Fruit fly (Drosophila melanogaster) whole organism, wandering third instar larva: ENCODE data around the gene Syx5.

ENCODE experiments used
- Abd-B ChIP-seq: fragments of >200 bp; optimal IDR thresholded peaks from 2 replicates; lab custom pipeline; 2017; ENCODE audit warnings: missing biosample characterization, missing genetic modification characterization
- CG32264 ChIP-seq: fragments of 200-800 bp; sonication (Bioruptor generic); optimal IDR thresholded peaks from 2 replicates; lab custom pipeline; 2016; ENCODE audit warnings: missing biosample characterization, missing genetic modification characterization
- CG9705 ChIP-seq: fragments of 200-800 bp; sonication (Bioruptor generic); optimal IDR thresholded peaks from 2 replicates; lab custom pipeline; 2018; ENCODE audit warnings: missing biosample characterization, mild to moderate bottlenecking, missing genetic modification characterization
- CrebA ChIP-seq: fragments of 200-800 bp; sonication (Bioruptor generic); optimal IDR thresholded peaks from 2 replicates; lab custom pipeline; 2016; ENCODE audit warnings: missing biosample characterization, mild to moderate bottlenecking, missing genetic modification characterization, borderline replicate concordance
- Dif ChIP-seq: fragments of 200-275, 200-300 bp; sonication (Bioruptor generic); optimal IDR thresholded peaks from 2 replicates; lab custom pipeline; 2018; ENCODE audit warnings: missing biosample characterization, missing genetic modification characterization; ENCODE audit not compliant: partially characterized antibody
- GATAd ChIP-seq: sonication (Bioruptor generic); optimal IDR thresholded peaks from 2 replicates; lab custom pipeline; 2016; ENCODE audit warnings: missing biosample characterization, missing genetic modification characterization
- HLH106 ChIP-seq: fragments of 200-800 bp; optimal IDR thresholded peaks from 3 replicates; lab custom pipeline; 2019; ENCODE audit warnings: missing biosample characterization, mild to moderate bottlenecking, missing genetic modification characterization, moderate library complexity
- Hnf4 ChIP-seq: fragments of 200-800 bp; sonication (Bioruptor generic); optimal IDR thresholded peaks from 2 replicates; lab custom pipeline; 2016; ENCODE audit warnings: missing biosample characterization, mild to moderate bottlenecking, missing genetic modification characterization
- Hr78 ChIP-seq: fragments of >200 bp; optimal IDR thresholded peaks from 2 replicates; lab custom pipeline; 2017; ENCODE audit warnings: missing biosample characterization, missing genetic modification characterization
- Hr83 ChIP-seq: fragments of 200-300 bp; sonication (Bioruptor generic); optimal IDR thresholded peaks from 2 replicates; lab custom pipeline; 2016; ENCODE audit warnings: missing biosample characterization, mild to moderate bottlenecking, missing genetic modification characterization, moderate library complexity; ENCODE audit not compliant: poor library complexity, severe bottlenecking
- Jra ChIP-seq: sonication (Bioruptor generic); optimal IDR thresholded peaks from 2 replicates; lab custom pipeline; 2016; ENCODE audit warnings: missing biosample characterization, missing genetic modification characterization
- Myc ChIP-seq: fragments of >200 bp; optimal IDR thresholded peaks from 2 replicates; lab custom pipeline; 2017
- N ChIP-seq: fragments of >200 bp; optimal IDR thresholded peaks from 2 replicates; lab custom pipeline; 2018; ENCODE audit warnings: missing biosample characterization, missing external identifiers, missing genetic modification characterization
- OdsH ChIP-seq: fragments of 200-800 bp; sonication (Bioruptor generic); optimal IDR thresholded peaks from 2 replicates; lab custom pipeline; 2016; ENCODE audit warnings: missing biosample characterization, mild to moderate bottlenecking, missing genetic modification characterization
- Rel ChIP-seq, 2 experiments: fragments of 200-800 bp; sonication (Bioruptor generic) in 1 of 2; optimal IDR thresholded peaks; 2 replicates in 1 of 2; 3 replicates in 1 of 2; lab custom pipeline; 2016 to 2019; ENCODE audit warnings: mild to moderate bottlenecking in 2 of 2, missing biosample characterization in 2 of 2, missing genetic modification characterization in 2 of 2, moderate library complexity in 1 of 2
- Sp1 ChIP-seq: fragments of 200-800 bp; sonication (Bioruptor generic); optimal IDR thresholded peaks from 3 replicates; lab custom pipeline; 2019; ENCODE audit warnings: missing biosample characterization, mild to moderate bottlenecking, missing genetic modification characterization, moderate library complexity
- br ChIP-seq: fragments of 200-800 bp; sonication (Bioruptor generic); optimal IDR thresholded peaks from 2 replicates; lab custom pipeline; 2016; ENCODE audit warnings: missing biosample characterization, missing genetic modification characterization
- dl ChIP-seq, 2 experiments: fragments of 175-275, 200-275 bp in 1 of 2; fragments of 200-275 bp in 1 of 2; sonication (Bioruptor generic); optimal IDR thresholded peaks; lab custom pipeline; 2018; ENCODE audit warnings: mild to moderate bottlenecking in 2 of 2, missing biosample characterization in 2 of 2, missing genetic modification characterization in 2 of 2, moderate library complexity in 2 of 2; ENCODE audit not compliant: partially characterized antibody in 2 of 2, insufficient read depth in 1 of 2
- dmrt93B ChIP-seq: fragments of 200-800 bp; sonication (Bioruptor generic); optimal IDR thresholded peaks from 2 replicates; lab custom pipeline; 2018; ENCODE audit warnings: missing biosample characterization, mild to moderate bottlenecking, missing genetic modification characterization
- dsf ChIP-seq: sonication (Bioruptor generic); optimal IDR thresholded peaks from 2 replicates; lab custom pipeline; 2016; ENCODE audit warnings: missing biosample characterization, missing genetic modification characterization, borderline replicate concordance
- ey ChIP-seq: fragments of 200-800 bp; sonication (Bioruptor generic); optimal IDR thresholded peaks from 2 replicates; lab custom pipeline; 2016; ENCODE audit warnings: missing biosample characterization, missing genetic modification characterization
- foxo ChIP-seq, 2 experiments: fragments of 200-800 bp; sonication (Bioruptor generic); optimal IDR thresholded peaks; 2 replicates in 1 of 2; 3 replicates in 1 of 2; lab custom pipeline; 2016 to 2017; ENCODE audit warnings: missing biosample characterization in 2 of 2, missing genetic modification characterization in 2 of 2
- fru ChIP-seq: fragments of 200-800 bp; sonication (Bioruptor generic); optimal IDR thresholded peaks from 3 replicates; lab custom pipeline; 2016; ENCODE audit warnings: missing biosample characterization, mild to moderate bottlenecking, missing genetic modification characterization
- h ChIP-seq: fragments of 200-800 bp; sonication (Bioruptor generic); optimal IDR thresholded peaks from 3 replicates; lab custom pipeline; 2016; ENCODE audit warnings: missing biosample characterization, mild to moderate bottlenecking, missing genetic modification characterization
- jim ChIP-seq: fragments of 175-275, 200-325 bp; sonication (Bioruptor generic); optimal IDR thresholded peaks from 2 replicates; lab custom pipeline; 2016; ENCODE audit warnings: missing biosample characterization, mild to moderate bottlenecking, missing genetic modification characterization
- lola ChIP-seq: fragments of >200 bp; optimal IDR thresholded peaks from 2 replicates; lab custom pipeline; 2017; ENCODE audit warnings: missing biosample characterization, missing genetic modification characterization
- psq ChIP-seq: fragments of 200-800 bp; sonication (Bioruptor generic); optimal IDR thresholded peaks from 3 replicates; lab custom pipeline; 2017; ENCODE audit warnings: missing biosample characterization, mild to moderate bottlenecking, missing genetic modification characterization, moderate library complexity
- rgr ChIP-seq: fragments of 200-800 bp; sonication (Bioruptor generic); optimal IDR thresholded peaks from 3 replicates; lab custom pipeline; 2016; ENCODE audit warnings: missing biosample characterization, mild to moderate bottlenecking, missing genetic modification characterization
- sage ChIP-seq: fragments of 200-800 bp; sonication (Bioruptor generic); optimal IDR thresholded peaks from 2 replicates; lab custom pipeline; 2016; ENCODE audit warnings: missing biosample characterization, mild to moderate bottlenecking, missing genetic modification characterization
- sv ChIP-seq: fragments of 200-800 bp; sonication (Bioruptor generic); optimal IDR thresholded peaks from 3 replicates; lab custom pipeline; 2016; ENCODE audit warnings: missing biosample characterization, missing genetic modification characterization
- tai ChIP-seq: sonication (Bioruptor generic); optimal IDR thresholded peaks from 2 replicates; lab custom pipeline; 2016; ENCODE audit warnings: missing biosample characterization, missing genetic modification characterization

Gene Syx5

DNA sequence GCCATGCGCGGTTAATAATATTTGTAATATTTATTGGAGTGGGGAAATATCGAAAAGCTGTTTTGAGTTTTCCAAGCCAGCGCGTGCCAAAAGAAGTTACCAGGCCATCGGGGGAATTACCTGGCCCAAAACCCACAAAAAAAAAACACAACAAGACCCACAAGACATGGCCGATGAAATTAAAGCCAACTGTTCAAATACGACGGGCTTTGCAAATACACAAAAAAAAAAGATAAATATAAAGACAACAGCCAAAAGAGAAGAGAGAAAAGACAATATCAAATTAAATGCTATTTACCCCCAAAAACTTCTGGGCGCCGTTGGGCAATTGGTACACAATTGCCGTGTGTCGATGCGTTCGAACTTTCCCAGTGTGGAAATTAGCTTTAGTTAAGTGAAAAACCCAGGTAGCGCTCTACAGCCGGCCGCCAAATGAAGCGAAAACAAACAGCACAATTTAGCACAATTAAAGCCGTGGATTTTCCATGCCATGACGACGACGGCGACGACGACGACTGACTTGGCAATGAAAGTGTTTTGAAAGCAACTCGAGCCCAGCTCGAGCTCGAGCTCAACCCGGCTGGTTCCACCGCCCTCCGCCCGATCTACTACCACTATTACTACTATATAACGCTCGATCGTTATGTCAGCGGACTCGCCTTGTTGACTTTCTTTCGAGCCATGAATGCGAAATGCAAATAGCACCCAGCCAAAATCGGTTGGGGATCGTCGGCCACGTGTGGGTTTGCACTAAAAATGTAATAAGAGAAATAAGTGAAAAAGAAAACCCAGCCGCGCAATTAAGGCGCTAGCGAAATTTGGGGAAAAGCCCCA lies 10.8 kb downstream of the Syx5 start:
- TF ChIP-seq GATAd (GFP tag; lab: Kevin White, UChicago) (no peak), ey (no peak), CG9705 (no peak), dmrt93B (GFP tag; lab: Kevin White, UChicago) (no peak), psq (peak; percentile 26), Sp1 (GFP tag; lab: Kevin White, UChicago) (no peak), Rel (GFP tag; optimal IDR thresholded peaks at IDR 0.05; lab: Kevin White, UChicago) (no peak), Rel (tag; optimal IDR thresholded peaks at IDR 0.05; lab: Kevin White, UChicago) (peak; percentile 54), tai (no peak), OdsH (peak; percentile 21), Hnf4 (GFP tag; lab: Kevin White, UChicago) (peak; percentile 44), sv (GFP tag; lab: Kevin White, UChicago) (peak; percentile 35), lola (GFP tag; lab: Kevin White, UChicago) (no peak), br (GFP tag; lab: Kevin White, UChicago) (peak; percentile 50), jim (GFP tag; lab: Kevin White, UChicago) (peak; percentile 89), CG32264 (no peak), N (no peak), foxo (GFP tag; optimal IDR thresholded peaks at IDR 0.05; lab: Kevin White, UChicago) (no peak), Dif (GFP tag; lab: Kevin White, UChicago) (no peak), Abd-B (no peak), Hr83 (GFP tag; lab: Kevin White, UChicago) (peak; percentile 95), fru (GFP tag; lab: Kevin White, UChicago) (peak; percentile 30), h (GFP tag; lab: Kevin White, UChicago) (peak; percentile 69), dsf (GFP tag; lab: Kevin White, UChicago) (no peak), CrebA (GFP tag; lab: Kevin White, UChicago) (no peak), rgr (peak; percentile 63)

DNA sequence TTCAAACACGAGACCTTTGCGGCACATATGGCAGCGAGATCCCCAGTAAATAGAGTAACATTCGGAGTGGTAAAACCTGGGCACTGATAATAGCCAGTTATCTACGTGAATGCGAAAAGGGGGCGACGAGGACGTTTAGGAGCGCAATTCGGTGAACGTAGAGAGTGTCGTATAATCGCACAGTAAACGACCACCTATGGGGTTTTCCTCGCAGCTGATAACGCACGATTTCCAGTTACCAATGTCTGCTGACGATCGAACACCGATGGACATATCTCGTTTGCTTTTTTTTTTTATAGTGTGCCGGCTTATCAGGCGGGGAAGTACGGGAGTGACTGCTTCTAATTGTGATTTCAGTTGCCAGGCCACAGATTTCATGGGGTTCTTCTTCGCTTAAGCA lies 12.6 kb downstream of the Syx5 start:
- TF ChIP-seq sv (GFP tag; lab: Kevin White, UChicago) (no peak), foxo (GFP tag; optimal IDR thresholded peaks at IDR 0.05; lab: Kevin White, UChicago) (no peak), Myc (lab: Kevin White, UChicago) (no peak), dl (GFP tag; optimal IDR thresholded peaks at IDR 0.05; lab: Kevin White, UChicago; ENCODE audit: insufficient read depth in 1 of 2, partially characterized antibody in 2 of 2) (peak in 1 of 2 experiments; percentile 80), fru (GFP tag; lab: Kevin White, UChicago) (peak; percentile 93), sage (no peak), Hr83 (GFP tag; lab: Kevin White, UChicago) (peak; percentile 16), GATAd (GFP tag; lab: Kevin White, UChicago) (no peak), rgr (no peak), CG9705 (no peak), psq (no peak), Abd-B (no peak), N (no peak), Jra (GFP tag; lab: Kevin White, UChicago) (no peak), Sp1 (GFP tag; lab: Kevin White, UChicago) (no peak), lola (GFP tag; lab: Kevin White, UChicago) (no peak), h (GFP tag; lab: Kevin White, UChicago) (peak; percentile 11), jim (GFP tag; lab: Kevin White, UChicago) (no peak), Rel (GFP tag; optimal IDR thresholded peaks at IDR 0.05; lab: Kevin White, UChicago) (no peak), Rel (tag; optimal IDR thresholded peaks at IDR 0.05; lab: Kevin White, UChicago) (peak; percentile 99)

DNA sequence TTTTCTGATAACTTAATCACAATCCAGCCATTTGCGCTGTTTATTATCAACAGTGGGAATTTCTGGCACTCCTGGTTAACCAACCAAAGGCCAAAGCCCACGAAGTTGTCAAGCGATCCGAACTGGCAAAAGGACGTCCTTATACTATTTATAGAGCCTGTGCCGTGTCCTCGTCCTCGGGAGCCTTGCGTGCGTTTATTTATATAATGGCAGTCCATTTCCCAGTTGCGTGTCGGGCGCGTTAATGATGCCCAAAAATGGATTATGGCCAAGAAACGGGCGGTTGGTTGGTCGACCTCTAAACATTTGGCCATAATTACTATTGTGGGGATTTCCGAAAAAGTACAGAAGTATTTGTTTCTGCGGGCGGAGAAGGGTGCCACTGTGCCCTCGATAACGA lies 13.3 kb downstream of the Syx5 start:
- TF ChIP-seq Sp1 (GFP tag; lab: Kevin White, UChicago): no peak
- TF ChIP-seq Hr78: no peak
- no peak for TF ChIP-seq CrebA (GFP tag; lab: Kevin White, UChicago)
- TF ChIP-seq jim (GFP tag; lab: Kevin White, UChicago): no peak
- no peak for TF ChIP-seq dsf (GFP tag; lab: Kevin White, UChicago)
- no peak for TF ChIP-seq HLH106 (tag; lab: Kevin White, UChicago)
- no peak for TF ChIP-seq Jra (GFP tag; lab: Kevin White, UChicago)
